In the genomic region with DNA sequence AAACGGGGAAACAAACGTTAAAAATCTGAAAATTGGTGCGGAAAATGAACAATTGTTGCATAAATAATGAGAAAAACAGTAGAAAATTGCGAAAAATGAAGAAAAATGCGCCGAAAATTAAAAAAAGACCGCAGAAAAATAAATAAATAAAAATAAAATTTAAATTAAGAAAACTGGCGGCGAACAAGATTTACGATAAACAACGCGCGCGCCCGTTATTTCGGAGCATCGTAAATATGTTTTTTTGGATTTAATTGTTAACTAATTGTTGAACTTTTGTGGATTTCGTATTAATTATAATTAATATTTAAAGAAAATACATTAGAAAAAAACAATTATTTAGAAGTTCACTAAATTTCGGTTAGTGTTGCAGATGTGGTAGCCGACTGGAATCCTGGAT, we compare ENCODE assay signal across 3 worm cellular contexts.
A peak's percentile ranks its signal among the peaks of the same experiment; 100 is the strongest.
TF ChIP-seq lines count a peak whose summit lies in the region.

No protein-coding gene starts in this region.

TF ChIP-seq in whole organism, L2 larva, 48 proteins besides CTCF, POLR2A, EP300 and RAD21:
- TF ChIP-seq snpc-4 (tag; optimal IDR thresholded peaks at IDR 0.05; lab: Kevin White, UChicago), result no peak
- TF ChIP-seq sma-3 (GFP tag; optimal IDR thresholded peaks at IDR 0.05; lab: Kevin White, UChicago), result no peak
- TF ChIP-seq unc-55 (GFP tag; optimal IDR thresholded peaks at IDR 0.05; lab: Kevin White, UChicago), result peak; percentile 30
- TF ChIP-seq mdl-1 (tag; optimal IDR thresholded peaks at IDR 0.05; lab: Kevin White, UChicago), result no peak
- no peak for TF ChIP-seq zag-1 (tag; optimal IDR thresholded peaks at IDR 0.05; lab: Kevin White, UChicago)
- no peak for TF ChIP-seq sem-4 (tag; optimal IDR thresholded peaks at IDR 0.05; lab: Kevin White, UChicago)

TF ChIP-seq in whole organism, L4 larva, 104 proteins besides CTCF, POLR2A, EP300 and RAD21:
- TF ChIP-seq nhr-28 (tag; optimal IDR thresholded peaks at IDR 0.05; lab: Kevin White, UChicago) (no peak), hlh-30 (tag; optimal IDR thresholded peaks at IDR 0.05; lab: Kevin White, UChicago; ENCODE audit: insufficient read depth) (no peak), zfp-2 (tag; optimal IDR thresholded peaks at IDR 0.05; lab: Kevin White, UChicago) (no peak), Y48G9A.11 (GFP tag; IDR thresholded peaks at IDR 0.05; lab: Robert Waterston, UW) (peak; percentile 97)

TF ChIP-seq in whole organism, young adult, 124 proteins besides CTCF, POLR2A, EP300 and RAD21:
- TF ChIP-seq efl-1 (GFP tag; optimal IDR thresholded peaks at IDR 0.05; lab: Kevin White, UChicago) (peak; percentile 4), dpl-1 (GFP tag; optimal IDR thresholded peaks at IDR 0.05; lab: Kevin White, UChicago) (no peak), attf-3 (GFP tag; conservative IDR thresholded peaks at IDR 0.05; lab: Robert Waterston, UW) (peak; percentile 89)
